Fruit fly (Drosophila melanogaster) whole organism, embryonic: ENCODE data around the gene CG7296.

Experiments
- B-H2 ChIP-seq: fragments of 200-800 bp; sonication (Bioruptor generic); optimal IDR thresholded peaks from 2 replicates; lab custom pipeline; 2018; ENCODE audit warnings: missing biosample characterization, mild to moderate bottlenecking, missing genetic modification characterization
- CG10209 ChIP-seq: fragments of 200-800 bp; sonication (Bioruptor generic); optimal IDR thresholded peaks from 3 replicates; lab custom pipeline; 2017; ENCODE audit warnings: missing biosample characterization, mild to moderate bottlenecking, missing genetic modification characterization, missing genetic modification reagents
- CG10274 ChIP-seq: fragments of 200-800 bp; sonication (Bioruptor generic); optimal IDR thresholded peaks from 3 replicates; lab custom pipeline; 2017; ENCODE audit warnings: missing biosample characterization, mild to moderate bottlenecking, missing genetic modification characterization
- CG11398 ChIP-seq: fragments of 200-800 bp; sonication (Bioruptor generic); optimal IDR thresholded peaks from 2 replicates; lab custom pipeline; 2016; ENCODE audit warnings: missing biosample characterization, missing genetic modification characterization
- CG12769 ChIP-seq: fragments of 200-800 bp; sonication (Bioruptor generic); optimal IDR thresholded peaks from 2 replicates; lab custom pipeline; 2019; ENCODE audit warnings: missing biosample characterization, mild to moderate bottlenecking, missing genetic modification characterization, moderate library complexity
- CG15011 ChIP-seq: fragments of 200-800 bp; sonication (Bioruptor generic); optimal IDR thresholded peaks from 3 replicates; lab custom pipeline; 2018; ENCODE audit warnings: missing biosample characterization, mild to moderate bottlenecking, missing genetic modification characterization
- CG16863 ChIP-seq: fragments of 200-800 bp; sonication (Bioruptor generic); optimal IDR thresholded peaks from 3 replicates; lab custom pipeline; 2016; ENCODE audit warnings: missing biosample characterization, missing genetic modification characterization
- CG17186 ChIP-seq: fragments of 200-800 bp; sonication (Bioruptor generic); optimal IDR thresholded peaks from 3 replicates; lab custom pipeline; 2017; ENCODE audit warnings: missing biosample characterization, missing genetic modification reagents, missing genetic modification characterization
- CG17359 ChIP-seq: fragments of 200-800 bp; sonication (Bioruptor generic); optimal IDR thresholded peaks from 3 replicates; lab custom pipeline; 2018; ENCODE audit warnings: missing biosample characterization, mild to moderate bottlenecking, missing genetic modification characterization, moderate library complexity
- CG17361 ChIP-seq: fragments of 200-800 bp; sonication (Bioruptor generic); IDR thresholded peaks from 3 replicates; pipeline ENCODE4 v1.3.6; 2022; ENCODE audit warnings: missing biosample characterization, missing genetic modification characterization
- CG17912 ChIP-seq: fragments of 200-800 bp; sonication (Bioruptor generic); optimal IDR thresholded peaks from 2 replicates; lab custom pipeline; 2018; ENCODE audit warnings: missing biosample characterization, mild to moderate bottlenecking, missing genetic modification characterization
- CG18764 ChIP-seq: fragments of 200-800 bp; sonication (Bioruptor generic); optimal IDR thresholded peaks from 3 replicates; lab custom pipeline; 2016; ENCODE audit warnings: missing biosample characterization, missing genetic modification characterization
- CG30020 ChIP-seq: fragments of 200-800 bp; optimal IDR thresholded peaks from 2 replicates; lab custom pipeline; 2019; ENCODE audit warnings: missing biosample characterization, mild to moderate bottlenecking, missing genetic modification characterization, moderate library complexity
- CG31388 ChIP-seq: fragments of 200-800 bp; sonication (Bioruptor generic); optimal IDR thresholded peaks from 2 replicates; lab custom pipeline; 2016; ENCODE audit warnings: missing biosample characterization, missing genetic modification characterization
- CG32532 ChIP-seq: fragments of 200-800 bp; sonication (Bioruptor generic); IDR thresholded peaks from 2 replicates; pipeline ENCODE4 v1.3.6; 2022; ENCODE audit warnings: missing biosample characterization, missing genetic modification characterization
- CG4404 ChIP-seq: fragments of 200-800 bp; sonication (Bioruptor generic); IDR thresholded peaks from 2 replicates; pipeline ENCODE4 v1.3.6; 2022; ENCODE audit warnings: missing biosample characterization, missing genetic modification characterization
- CG7556 ChIP-seq: fragments of 200-800 bp; sonication (Bioruptor generic); optimal IDR thresholded peaks from 2 replicates; lab custom pipeline; 2017; ENCODE audit warnings: missing biosample characterization, mild to moderate bottlenecking, missing genetic modification characterization
- CG7928 ChIP-seq: fragments of 200-800 bp; sonication (Bioruptor generic); optimal IDR thresholded peaks from 2 replicates; lab custom pipeline; 2017; ENCODE audit warnings: missing biosample characterization, mild to moderate bottlenecking, missing genetic modification characterization
- CG8089 ChIP-seq: fragments of 200-800 bp; sonication (Bioruptor generic); optimal IDR thresholded peaks from 3 replicates; lab custom pipeline; 2016; ENCODE audit warnings: missing biosample characterization, missing genetic modification characterization
- CG8290 ChIP-seq, 3 experiments: fragments of 200-800 bp; sonication (Bioruptor generic); optimal IDR thresholded peaks; 2 replicates each; lab custom pipeline; 2016 to 2019; ENCODE audit warnings: missing biosample characterization in 3 of 3, missing genetic modification characterization in 3 of 3, mild to moderate bottlenecking in 2 of 3, moderate library complexity in 1 of 3
- CG9215 ChIP-seq: fragments of 200-800 bp; sonication (Bioruptor generic); IDR thresholded peaks from 2 replicates; pipeline ENCODE4 v1.3.6; 2022; ENCODE audit warnings: missing biosample characterization, missing genetic modification characterization
- CG9727 ChIP-seq: fragments of 200-800 bp; sonication (Bioruptor generic); optimal IDR thresholded peaks from 3 replicates; lab custom pipeline; 2017; ENCODE audit warnings: missing biosample characterization, mild to moderate bottlenecking, missing genetic modification characterization
- Drgx ChIP-seq: fragments of 200-800 bp; sonication (Bioruptor generic); IDR thresholded peaks from 2 replicates; pipeline ENCODE4 v1.3.6; 2022; ENCODE audit warnings: missing biosample characterization, missing genetic modification characterization
- Gug ChIP-seq: fragments of 200-800 bp; sonication (Bioruptor generic); IDR thresholded peaks from 4 replicates; pipeline ENCODE4 v1.3.6; 2022; ENCODE audit warnings: missing biosample characterization, missing genetic modification characterization
- H15 ChIP-seq: fragments of 200-800 bp; sonication (Bioruptor generic); IDR thresholded peaks from 3 replicates; pipeline ENCODE4 v1.3.6; 2022; ENCODE audit warnings: missing biosample characterization, missing genetic modification characterization
- HmgZ ChIP-seq: fragments of 200-800 bp; sonication (Bioruptor generic); optimal IDR thresholded peaks from 2 replicates; lab custom pipeline; 2018; ENCODE audit warnings: missing biosample characterization, mild to moderate bottlenecking, missing genetic modification characterization
- Hmr ChIP-seq: fragments of 200-800 bp; sonication (Bioruptor generic); optimal IDR thresholded peaks from 3 replicates; lab custom pipeline; 2017; ENCODE audit warnings: mild to moderate bottlenecking, missing biosample characterization, missing genetic modification reagents, missing genetic modification characterization
- Hr3 ChIP-seq: fragments of 200-800 bp; sonication (Bioruptor generic); optimal IDR thresholded peaks from 3 replicates; lab custom pipeline; 2016; ENCODE audit warnings: missing biosample characterization, missing genetic modification characterization
- MTF-1 ChIP-seq: fragments of 200-800 bp; sonication (Bioruptor generic); optimal IDR thresholded peaks from 2 replicates; lab custom pipeline; 2018; ENCODE audit warnings: missing biosample characterization, mild to moderate bottlenecking, missing genetic modification characterization, borderline replicate concordance
- Mrtf ChIP-seq: fragments of 200-800 bp; sonication (Bioruptor generic); IDR thresholded peaks from 3 replicates; pipeline ENCODE4 v1.3.6; 2022; ENCODE audit warnings: missing biosample characterization, missing genetic modification characterization
- Nf-YC ChIP-seq: fragments of 200-800 bp; optimal IDR thresholded peaks from 3 replicates; lab custom pipeline; 2019; ENCODE audit warnings: missing biosample characterization, mild to moderate bottlenecking, missing genetic modification characterization, moderate library complexity
- Scr ChIP-seq: fragments of 200-800 bp; sonication (Bioruptor generic); IDR thresholded peaks from 2 replicates; pipeline ENCODE4 v1.3.6; 2022; ENCODE audit warnings: missing biosample characterization, missing genetic modification characterization; ENCODE audit not compliant: partially characterized antibody
- Spps ChIP-seq: fragments of 200-800 bp; sonication (Bioruptor generic); optimal IDR thresholded peaks from 2 replicates; lab custom pipeline; 2018; ENCODE audit warnings: missing biosample characterization, mild to moderate bottlenecking, missing genetic modification characterization
- Usf ChIP-seq: fragments of 200-800 bp; sonication (Bioruptor generic); optimal IDR thresholded peaks from 2 replicates; lab custom pipeline; 2017; ENCODE audit warnings: missing genotype, missing biosample characterization, missing genetic modification characterization
- ab ChIP-seq: fragments of 200-800 bp; sonication (Bioruptor generic); optimal IDR thresholded peaks from 2 replicates; lab custom pipeline; 2016; ENCODE audit warnings: missing biosample characterization, missing genetic modification characterization
- chm ChIP-seq: fragments of 200-800 bp; sonication (Bioruptor generic); IDR thresholded peaks from 2 replicates; pipeline ENCODE4 v1.3.6; 2022; ENCODE audit warnings: missing biosample characterization, missing genetic modification characterization
- chn ChIP-seq: fragments of 200-800 bp; sonication (Bioruptor generic); optimal IDR thresholded peaks from 2 replicates; lab custom pipeline; 2016; ENCODE audit warnings: missing biosample characterization, missing genetic modification characterization
- corto ChIP-seq: fragments of 200-800 bp; sonication (Bioruptor generic); optimal IDR thresholded peaks from 2 replicates; lab custom pipeline; 2016; ENCODE audit warnings: missing biosample characterization, mild to moderate bottlenecking, missing genetic modification characterization, moderate library complexity
- dmrt99B ChIP-seq: fragments of 200-800 bp; sonication (Bioruptor generic); optimal IDR thresholded peaks from 2 replicates; lab custom pipeline; 2018; ENCODE audit warnings: missing biosample characterization, mild to moderate bottlenecking, missing genetic modification characterization, moderate library complexity
- en ChIP-seq: fragments of 200-800 bp; sonication (Bioruptor generic); optimal IDR thresholded peaks from 2 replicates; lab custom pipeline; 2016; ENCODE audit warnings: missing biosample characterization, missing genetic modification characterization
- esg ChIP-seq: fragments of 200-800 bp; sonication (Bioruptor generic); conservative IDR thresholded peaks from 2 replicates; pipeline ENCODE4 v1.3.6; 2022; ENCODE audit warnings: missing biosample characterization, missing genetic modification characterization
- gcm2 ChIP-seq: fragments of 200-800 bp; sonication (Bioruptor generic); optimal IDR thresholded peaks from 2 replicates; lab custom pipeline; 2016; ENCODE audit warnings: missing biosample characterization, missing genetic modification characterization
- ken ChIP-seq: fragments of 200-800 bp; sonication (Bioruptor generic); IDR thresholded peaks from 3 replicates; pipeline ENCODE4 v1.3.6; 2022; ENCODE audit warnings: missing biosample characterization, missing genetic modification characterization
- lola ChIP-seq, 3 experiments: fragments of >200 bp in 2 of 3; fragments of 200-800 bp in 1 of 3; sonication (Bioruptor generic) in 1 of 3; optimal IDR thresholded peaks; 2 replicates each; lab custom pipeline; 2017 to 2019; ENCODE audit warnings: missing biosample characterization in 3 of 3, missing genetic modification characterization in 3 of 3, mild to moderate bottlenecking in 1 of 3, moderate library complexity in 1 of 3
- oc ChIP-seq: fragments of 200-800 bp; sonication (Bioruptor generic); optimal IDR thresholded peaks from 2 replicates; lab custom pipeline; 2018; ENCODE audit warnings: missing biosample characterization, mild to moderate bottlenecking, missing genetic modification characterization, moderate library complexity
- pan ChIP-seq, 4 experiments: fragments of >200 bp in 3 of 4; fragments of 200-800 bp in 1 of 4; sonication (Bioruptor generic) in 1 of 4; optimal IDR thresholded peaks in 3 of 4; IDR thresholded peaks in 1 of 4; 2 replicates each; pipeline versions ENCODE4 v1.3.6 to Lab custom; 2017 to 2022; ENCODE audit warnings: missing biosample characterization in 2 of 4, missing genetic modification characterization in 2 of 4, mixed read lengths in 1 of 4
- pzg ChIP-seq: fragments of 200-800 bp; sonication (Bioruptor generic); optimal IDR thresholded peaks from 3 replicates; lab custom pipeline; 2018; ENCODE audit warnings: missing biosample characterization, mild to moderate bottlenecking, missing genetic modification characterization, moderate library complexity
- stwl ChIP-seq: fragments of 200-800 bp; sonication (Bioruptor generic); optimal IDR thresholded peaks from 3 replicates; lab custom pipeline; 2018; ENCODE audit warnings: missing biosample characterization, mild to moderate bottlenecking, missing genetic modification characterization, moderate library complexity
- tna ChIP-seq: fragments of 200-800 bp; sonication (Bioruptor generic); IDR thresholded peaks from 2 replicates; pipeline ENCODE4 v1.3.6; 2022; ENCODE audit warnings: missing biosample characterization, missing genetic modification characterization; ENCODE audit not compliant: partially characterized antibody
- yki ChIP-seq: fragments of >200 bp; optimal IDR thresholded peaks from 3 replicates; lab custom pipeline; 2018

CG7296 gene

dm6 chr2L:10665603-10666002 is 21.3 kb downstream of the CG7296 start (continued):
- TF ChIP-seq CG31388 (GFP tag; lab: Kevin White, UChicago): peak; percentile 6
- TF ChIP-seq CG32532 (GFP tag; lab: Robert Waterston, UW): peak; percentile 83
- peak; percentile 17 for TF ChIP-seq CG10274 (GFP tag; lab: Kevin White, UChicago)
- peak; percentile 66 for TF ChIP-seq Hmr
- TF ChIP-seq CG9727 (GFP tag; lab: Kevin White, UChicago): peak; percentile 52
- TF ChIP-seq CG4404 (GFP tag; lab: Robert Waterston, UW): peak; percentile 56
- TF ChIP-seq en (GFP tag; lab: Kevin White, UChicago): peak; percentile 74
- no peak for TF ChIP-seq CG30020 (tag; lab: Kevin White, UChicago)
- TF ChIP-seq lola (GFP tag; optimal IDR thresholded peaks at IDR 0.05; lab: Kevin White, UChicago): no peak
- TF ChIP-seq dmrt99B (tag; lab: Kevin White, UChicago): peak; percentile 87
- peak; percentile 16 for TF ChIP-seq Usf (GFP tag; lab: Kevin White, UChicago)
- TF ChIP-seq CG8089 (GFP tag; lab: Kevin White, UChicago): peak; percentile 67
- TF ChIP-seq pzg (GFP tag; lab: Kevin White, UChicago): no peak
- TF ChIP-seq CG7928 (GFP tag; lab: Kevin White, UChicago): no peak
- peak; percentile 55 for TF ChIP-seq CG7556
- peak; percentile 46 for TF ChIP-seq CG18764
- no peak for TF ChIP-seq yki (lab: Kevin White, UChicago)
- no peak for TF ChIP-seq B-H2 (GFP tag; lab: Kevin White, UChicago)
- peak; percentile 82 for TF ChIP-seq Gug (GFP tag; lab: Robert Waterston, UW)
- TF ChIP-seq CG17359 (tag; lab: Kevin White, UChicago): peak; percentile 82
- TF ChIP-seq CG12769 (tag; lab: Kevin White, UChicago): peak; percentile 87
- TF ChIP-seq CG10209 (GFP tag; lab: Kevin White, UChicago): peak; percentile 74
- TF ChIP-seq Hr3 (GFP tag; lab: Kevin White, UChicago): peak; percentile 71
- TF ChIP-seq corto (GFP tag; lab: Kevin White, UChicago): no peak
- peak; percentile 47 for TF ChIP-seq Nf-YC
- TF ChIP-seq Scr: no peak
- peak; percentile 79 for TF ChIP-seq CG16863 (GFP tag; lab: Kevin White, UChicago)
- peak; percentile 7 for TF ChIP-seq MTF-1 (GFP tag; lab: Kevin White, UChicago)
- peak; percentile 85 for TF ChIP-seq H15
- peak; percentile 60; the same call in 1 of the 2 replicates for TF ChIP-seq chm (GFP tag; lab: Robert Waterston, UW)
- peak; percentile 89 for TF ChIP-seq Mrtf (GFP tag; lab: Robert Waterston, UW)
- peak; percentile 74 for TF ChIP-seq CG17361
- peak; percentile 90 for TF ChIP-seq Drgx (GFP tag; lab: Robert Waterston, UW)
- peak; percentile 60 for TF ChIP-seq HmgZ (tag; lab: Kevin White, UChicago)
- peak; percentile 58 for TF ChIP-seq CG15011 (GFP tag; lab: Kevin White, UChicago)
- TF ChIP-seq ken: peak; percentile 77; the same call in 2 of the 3 replicates
- peak; percentile 61 for TF ChIP-seq ab (GFP tag; lab: Kevin White, UChicago)
- TF ChIP-seq CG17186 (GFP tag; lab: Kevin White, UChicago): no peak
- TF ChIP-seq tna: no peak
- peak; percentile 64 for TF ChIP-seq CG11398 (GFP tag; lab: Kevin White, UChicago)
- peak; percentile 86 for TF ChIP-seq esg (GFP tag; lab: Robert Waterston, UW)
- peak; percentile 75 for TF ChIP-seq chn (GFP tag; lab: Kevin White, UChicago)
- peak; percentile 22 for TF ChIP-seq gcm2 (GFP tag; lab: Kevin White, UChicago)
- TF ChIP-seq pan (optimal IDR thresholded peaks at IDR 0.05; lab: Kevin White, UChicago): no peak
- TF ChIP-seq pan (GFP tag; optimal IDR thresholded peaks at IDR 0.05 in 1 of 2, IDR thresholded peaks at IDR 0.05 in 1 of 2): peak in 1 of 2 experiments; percentile 93
- TF ChIP-seq CG9215: peak; percentile 70
- TF ChIP-seq oc: peak; percentile 57
- no peak for TF ChIP-seq CG17912
- peak; percentile 4 for TF ChIP-seq stwl (tag; lab: Kevin White, UChicago)
- TF ChIP-seq CG8290 (GFP tag; optimal IDR thresholded peaks at IDR 0.05; lab: Kevin White, UChicago): peak; percentile 24
- TF ChIP-seq CG8290 (tag; optimal IDR thresholded peaks at IDR 0.05; lab: Kevin White, UChicago): peak in 1 of 2 experiments; percentile 85
- no peak for TF ChIP-seq Spps (tag; lab: Kevin White, UChicago)
